Worm (Caenorhabditis elegans) whole organism, late embryonic: ENCODE results near the gene fbxa-157.

Experiments
- K09A11.1 ChIP-seq: sonication (generic microtip); optimal IDR thresholded peaks from 2 replicates; lab custom pipeline; 2017; ENCODE audit warnings: antibody characterized with exemption, mild to moderate bottlenecking, missing genetic modification characterization, missing compliant biosample characterization; ENCODE audit not compliant: insufficient read depth
- ceh-18 ChIP-seq: sonication (generic microtip); optimal IDR thresholded peaks from 2 replicates; lab custom pipeline; 2016; ENCODE audit warnings: missing genetic modification characterization, missing compliant biosample characterization
- ceh-24 ChIP-seq: sonication (generic microtip); optimal IDR thresholded peaks from 2 replicates; lab custom pipeline; 2016; ENCODE audit warnings: mild to moderate bottlenecking, missing genetic modification characterization, missing compliant biosample characterization
- ceh-30 ChIP-seq: fragments of 150-350 bp; optimal IDR thresholded peaks from 2 replicates; lab custom pipeline; 2014; ENCODE audit warnings: missing biosample characterization, missing genetic modification characterization
- ceh-34 ChIP-seq: sonication (generic microtip); optimal IDR thresholded peaks from 2 replicates; lab custom pipeline; 2016; ENCODE audit warnings: mild to moderate bottlenecking, missing genetic modification characterization, missing compliant biosample characterization
- elt-2 ChIP-seq: sonication (generic microtip); optimal IDR thresholded peaks from 2 replicates; lab custom pipeline; 2016; ENCODE audit warnings: missing genetic modification reagents, missing genetic modification characterization, missing compliant biosample characterization
- fax-1 ChIP-seq: sonication (generic microtip); optimal IDR thresholded peaks from 2 replicates; lab custom pipeline; 2016; ENCODE audit warnings: missing genotype, missing genetic modification characterization, missing compliant biosample characterization
- nfya-1 ChIP-seq: sonication (generic microtip); optimal IDR thresholded peaks from 2 replicates; lab custom pipeline; 2017; ENCODE audit warnings: missing genetic modification characterization, mild to moderate bottlenecking, missing compliant biosample characterization, antibody characterized with exemption, moderate library complexity
- pqm-1 ChIP-seq: sonication (generic microtip); optimal IDR thresholded peaks from 2 replicates; lab custom pipeline; 2016; ENCODE audit warnings: missing genetic modification characterization, missing compliant biosample characterization
- ttx-3 ChIP-seq: sonication (generic microtip); optimal IDR thresholded peaks from 2 replicates; lab custom pipeline; 2016; ENCODE audit warnings: missing genetic modification reagents, missing genetic modification characterization, missing compliant biosample characterization

DNA sequence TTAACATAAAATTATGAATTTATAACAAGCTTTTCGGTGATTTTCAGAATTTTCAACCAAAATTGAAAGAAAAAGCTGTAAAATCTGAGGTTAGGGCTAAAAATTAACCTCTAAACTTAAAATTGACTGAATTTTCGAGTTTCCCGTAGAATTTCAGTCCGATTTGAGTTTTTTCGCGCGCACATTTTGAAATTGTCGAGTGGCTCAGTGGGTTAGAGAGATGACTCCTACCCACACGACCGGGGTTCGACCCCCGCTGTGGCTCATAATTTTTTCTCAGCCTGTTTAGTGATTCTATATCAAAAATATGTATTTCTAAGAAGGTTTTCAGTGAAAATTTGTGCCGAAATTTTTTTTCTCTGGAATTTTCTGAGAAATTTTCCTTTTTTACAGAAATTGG lies 32.2 kb downstream of the fbxa-157 start:
- TF ChIP-seq ceh-24 (no peak), elt-2 (tag; lab: Kevin White, UChicago) (no peak), ceh-34 (tag; lab: Kevin White, UChicago) (no peak), ceh-30 (tag; lab: Kevin White, UChicago) (no peak), fax-1 (no peak), ttx-3 (tag; lab: Kevin White, UChicago) (no peak), K09A11.1 (no peak), ceh-18 (tag; lab: Kevin White, UChicago) (no peak), pqm-1 (tag; lab: Kevin White, UChicago) (no peak), nfya-1 (tag; lab: Kevin White, UChicago) (no peak)
